Worm (Caenorhabditis elegans) whole organism, L4/young adult: ENCODE results near the gene xbp-1.

ENCODE experiments used
- W03F9.2 ChIP-seq: fragments of 150-350 bp; optimal IDR thresholded peaks from 2 replicates; lab custom pipeline; 2014; ENCODE audit warnings: missing biosample characterization, missing genetic modification characterization
- him-1 ChIP-seq: sonication (generic microtip); optimal IDR thresholded peaks from 2 replicates; lab custom pipeline; 2016; ENCODE audit warnings: missing genotype, missing genetic modification reagents, missing genetic modification characterization, missing compliant biosample characterization

DNA sequence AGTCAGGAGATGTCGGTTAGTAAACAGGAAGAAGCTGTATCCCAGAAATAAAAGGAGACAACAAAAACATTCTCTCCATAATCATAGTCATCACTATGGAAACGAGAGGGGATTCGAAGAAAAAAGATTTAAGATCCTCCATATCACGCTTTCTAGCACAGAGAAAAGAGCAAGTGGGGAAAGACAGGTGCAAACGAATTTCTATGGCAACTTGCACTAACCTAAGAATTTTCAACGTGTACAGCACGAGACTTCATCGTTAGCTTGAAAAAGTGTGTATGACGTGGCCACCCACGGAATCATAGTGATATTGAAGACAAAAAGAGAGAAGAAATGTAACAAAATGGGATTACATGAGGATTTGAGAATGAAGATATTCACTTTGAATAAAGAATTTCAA, 27.3 kb downstream of the xbp-1 start:
- no peak for TF ChIP-seq him-1
- no peak for TF ChIP-seq W03F9.2 (tag; lab: Kevin White, UChicago)
